Worm (Caenorhabditis elegans): ENCODE measurements around the gene lron-3.

- no peak for TF ChIP-seq nhr-237 (tag; optimal IDR thresholded peaks at IDR 0.05)
- no peak for TF ChIP-seq nfya-1 (tag; optimal IDR thresholded peaks at IDR 0.05; ENCODE audit: insufficient read depth)
- TF ChIP-seq ztf-11 (tag; optimal IDR thresholded peaks at IDR 0.05) = no peak
- TF ChIP-seq fos-1 (tag; optimal IDR thresholded peaks at IDR 0.05) = no peak
- no peak for TF ChIP-seq mdl-1 (tag; optimal IDR thresholded peaks at IDR 0.05)
- no peak for TF ChIP-seq elt-1 (tag; optimal IDR thresholded peaks at IDR 0.05)
Observed at ce11 chrX:15515798-15516197, 42.0 kb downstream of the lron-3 start.
